Worm (Caenorhabditis elegans): ENCODE data around the gene twk-33.

twk-33 gene

ce11 chrV:17739801-17740200 is 25.6 kb upstream of the twk-33 start, which contains the start of gene cutl-4:
TSS of gene cutl-4 (minus strand) at chrV:17739901.
- no peak for TF ChIP-seq ceh-13 (GFP tag; optimal IDR thresholded peaks at IDR 0.05)
- TF ChIP-seq hmbx-1 (tag; optimal IDR thresholded peaks at IDR 0.05): no peak
- no peak for TF ChIP-seq ceh-36 (tag; optimal IDR thresholded peaks at IDR 0.05)
- no peak for TF ChIP-seq F13C5.2 (tag; optimal IDR thresholded peaks at IDR 0.05)
- no peak for TF ChIP-seq aly-1 (tag; optimal IDR thresholded peaks at IDR 0.05)
- TF ChIP-seq B0310.2 (tag; optimal IDR thresholded peaks at IDR 0.05): no peak
- TF ChIP-seq tra-4 (tag; optimal IDR thresholded peaks at IDR 0.05): no peak
- no peak for TF ChIP-seq scrt-1 (GFP tag; IDR thresholded peaks at IDR 0.05)
- no peak for TF ChIP-seq ama-1 (optimal IDR thresholded peaks at IDR 0.05)
- TF ChIP-seq hnd-1 (tag; optimal IDR thresholded peaks at IDR 0.05): no peak
- TF ChIP-seq pes-1 (GFP tag; IDR thresholded peaks at IDR 0.05): no peak
- TF ChIP-seq hmg-4 (GFP tag; optimal IDR thresholded peaks at IDR 0.05): no peak
- TF ChIP-seq ets-7 (tag; optimal IDR thresholded peaks at IDR 0.05): no peak
- TF ChIP-seq tbx-37 (GFP tag; conservative IDR thresholded peaks at IDR 0.05): no peak
- TF ChIP-seq tbx-11 (GFP tag; IDR thresholded peaks at IDR 0.05): no peak
- no peak for TF ChIP-seq sea-1 (GFP tag; conservative IDR thresholded peaks at IDR 0.05)

- TF ChIP-seq hmg-4 (GFP tag; optimal IDR thresholded peaks at IDR 0.05) (no peak), tra-4 (tag; optimal IDR thresholded peaks at IDR 0.05) (no peak), ceh-13 (GFP tag; optimal IDR thresholded peaks at IDR 0.05) (no peak), tbx-11 (GFP tag; IDR thresholded peaks at IDR 0.05) (no peak), hmbx-1 (tag; optimal IDR thresholded peaks at IDR 0.05) (no peak), aly-1 (tag; optimal IDR thresholded peaks at IDR 0.05) (no peak), sea-1 (GFP tag; conservative IDR thresholded peaks at IDR 0.05) (no peak), flt-1 (GFP tag; IDR thresholded peaks at IDR 0.05) (no peak), F13C5.2 (tag; optimal IDR thresholded peaks at IDR 0.05) (no peak), pes-1 (GFP tag; IDR thresholded peaks at IDR 0.05) (no peak), tbx-37 (GFP tag; conservative IDR thresholded peaks at IDR 0.05) (no peak), ets-7 (tag; optimal IDR thresholded peaks at IDR 0.05) (no peak), hnd-1 (tag; optimal IDR thresholded peaks at IDR 0.05) (no peak), scrt-1 (GFP tag; IDR thresholded peaks at IDR 0.05) (no peak), ama-1 (optimal IDR thresholded peaks at IDR 0.05) (no peak), B0310.2 (tag; optimal IDR thresholded peaks at IDR 0.05) (no peak), ceh-36 (tag; optimal IDR thresholded peaks at IDR 0.05) (no peak)
Observed at ce11 chrV:17732516-17732915, 18.3 kb upstream of the twk-33 start, which contains the start of gene twk-42. TSS of gene twk-42 (minus strand) at chrV:17732616.

- TF ChIP-seq ceh-36 (tag; optimal IDR thresholded peaks at IDR 0.05) (no peak), sea-1 (GFP tag; conservative IDR thresholded peaks at IDR 0.05) (no peak), F13C5.2 (tag; optimal IDR thresholded peaks at IDR 0.05) (no peak), ets-7 (tag; optimal IDR thresholded peaks at IDR 0.05) (no peak), hmbx-1 (tag; optimal IDR thresholded peaks at IDR 0.05) (no peak), scrt-1 (GFP tag; IDR thresholded peaks at IDR 0.05) (no peak), ama-1 (optimal IDR thresholded peaks at IDR 0.05) (no peak), flt-1 (GFP tag; IDR thresholded peaks at IDR 0.05) (no peak), hmg-4 (GFP tag; optimal IDR thresholded peaks at IDR 0.05) (no peak), B0310.2 (tag; optimal IDR thresholded peaks at IDR 0.05) (no peak), aly-1 (tag; optimal IDR thresholded peaks at IDR 0.05) (no peak), tbx-11 (GFP tag; IDR thresholded peaks at IDR 0.05) (no peak)
Observed at ce11 chrV:17728757-17729156, 14.6 kb upstream of the twk-33 start.

- TF ChIP-seq aly-1 (tag; optimal IDR thresholded peaks at IDR 0.05): no peak
- TF ChIP-seq tbx-11 (GFP tag; IDR thresholded peaks at IDR 0.05): no peak
- TF ChIP-seq ceh-13 (GFP tag; optimal IDR thresholded peaks at IDR 0.05): no peak
- TF ChIP-seq sea-1 (GFP tag; conservative IDR thresholded peaks at IDR 0.05): no peak
- TF ChIP-seq ets-7 (tag; optimal IDR thresholded peaks at IDR 0.05): no peak
- TF ChIP-seq ceh-36 (tag; optimal IDR thresholded peaks at IDR 0.05): peak; percentile 69
Observed at ce11 chrV:17728336-17728735, 14.2 kb upstream of the twk-33 start.

- TF ChIP-seq hmg-4 (GFP tag; optimal IDR thresholded peaks at IDR 0.05): no peak
- TF ChIP-seq hnd-1 (tag; optimal IDR thresholded peaks at IDR 0.05): no peak
Observed at ce11 chrV:17724704-17725103, 10.5 kb upstream of the twk-33 start, which contains the start of gene fat-5. TSS of gene fat-5 (plus strand) at chrV:17725004.

ce11 chrV:17723142-17723781 is 9.1 kb upstream of the twk-33 start:
- TF ChIP-seq sea-1 (GFP tag; conservative IDR thresholded peaks at IDR 0.05) (no peak), hnd-1 (tag; optimal IDR thresholded peaks at IDR 0.05) (no peak), B0310.2 (tag; optimal IDR thresholded peaks at IDR 0.05) (no peak), ceh-13 (GFP tag; optimal IDR thresholded peaks at IDR 0.05) (no peak), ama-1 (optimal IDR thresholded peaks at IDR 0.05) (no peak), ceh-36 (tag; optimal IDR thresholded peaks at IDR 0.05) (no peak), tbx-11 (GFP tag; IDR thresholded peaks at IDR 0.05) (no peak), hmbx-1 (tag; optimal IDR thresholded peaks at IDR 0.05) (no peak), tra-4 (tag; optimal IDR thresholded peaks at IDR 0.05) (no peak)

ce11 chrV:17722553-17722952 is 8.4 kb upstream of the twk-33 start:
- TF ChIP-seq pes-1 (GFP tag; IDR thresholded peaks at IDR 0.05) (no peak), ceh-13 (GFP tag; optimal IDR thresholded peaks at IDR 0.05) (no peak), tbx-11 (GFP tag; IDR thresholded peaks at IDR 0.05) (no peak), flt-1 (GFP tag; IDR thresholded peaks at IDR 0.05) (no peak), ama-1 (optimal IDR thresholded peaks at IDR 0.05) (no peak), aly-1 (tag; optimal IDR thresholded peaks at IDR 0.05) (no peak), B0310.2 (tag; optimal IDR thresholded peaks at IDR 0.05) (no peak), hnd-1 (tag; optimal IDR thresholded peaks at IDR 0.05) (no peak), ets-7 (tag; optimal IDR thresholded peaks at IDR 0.05) (no peak), tbx-37 (GFP tag; conservative IDR thresholded peaks at IDR 0.05) (no peak), sea-1 (GFP tag; conservative IDR thresholded peaks at IDR 0.05) (no peak), ceh-36 (tag; optimal IDR thresholded peaks at IDR 0.05) (no peak), tra-4 (tag; optimal IDR thresholded peaks at IDR 0.05) (no peak), hmg-4 (GFP tag; optimal IDR thresholded peaks at IDR 0.05) (no peak), F13C5.2 (tag; optimal IDR thresholded peaks at IDR 0.05) (no peak), scrt-1 (GFP tag; IDR thresholded peaks at IDR 0.05) (no peak), hmbx-1 (tag; optimal IDR thresholded peaks at IDR 0.05) (no peak)

Measured in whole organism, early embryonic.